Fruit fly (Drosophila melanogaster): ENCODE measurements around the gene RabX6.

Gene RabX6

DNA sequence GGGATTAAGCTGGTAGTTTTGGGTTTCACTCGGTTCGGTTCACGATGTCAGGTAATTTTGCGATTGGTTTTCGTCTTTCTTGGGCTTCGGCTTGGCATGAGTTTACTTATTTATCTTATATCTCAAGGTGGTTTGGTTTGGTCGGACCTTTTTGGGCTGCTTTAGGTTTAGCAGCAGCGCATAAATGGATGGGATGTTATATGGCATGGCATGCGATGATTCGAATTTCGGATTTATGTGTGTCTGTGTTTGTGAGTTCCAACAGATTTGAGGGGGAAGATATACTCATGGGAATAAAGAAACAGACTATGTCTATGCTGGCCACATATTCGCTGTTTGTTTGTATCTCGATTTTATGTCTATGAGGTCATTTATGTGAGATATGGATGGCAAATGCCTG lies 7.4 kb downstream of the RabX6 start:
- no peak for TF ChIP-seq CG8478 (optimal IDR thresholded peaks at IDR 0.05)
- no peak for TF ChIP-seq CTCF (optimal IDR thresholded peaks at IDR 0.05)

DNA sequence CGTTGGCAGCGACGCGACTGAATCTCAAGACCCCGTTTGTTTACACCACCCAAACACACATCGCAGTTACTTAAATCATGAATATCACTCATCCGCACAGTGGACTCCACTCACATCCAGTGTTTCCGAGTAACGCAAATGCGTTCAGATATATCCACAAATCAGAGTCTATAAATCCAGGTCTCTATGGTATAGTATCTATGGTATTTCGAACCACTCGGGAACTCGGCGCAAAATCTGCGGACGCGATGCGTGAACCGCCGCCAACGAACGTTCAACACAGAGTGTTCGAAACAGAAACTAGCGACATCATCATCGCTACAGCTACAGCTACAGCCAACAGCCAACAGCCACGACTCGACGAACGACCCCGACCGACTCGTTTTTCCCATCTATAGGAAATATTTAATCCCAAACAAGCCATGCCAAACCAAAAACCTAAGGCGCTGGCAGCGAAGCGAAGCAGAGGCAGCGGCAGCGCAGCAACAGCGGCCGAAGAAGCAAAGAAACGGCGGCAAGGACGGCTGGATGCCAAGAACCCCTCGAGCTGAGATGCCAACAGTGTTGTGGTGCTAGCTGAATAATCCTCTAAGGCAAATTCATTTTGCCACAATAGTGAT lies 8.5 kb downstream of the RabX6 start, which contains the start of gene CG13894:
CG13894 (minus strand) TSS at position 397 of the 620 bp plus-strand sequence.
- TF ChIP-seq CG8478 (optimal IDR thresholded peaks at IDR 0.05) (no peak), CTCF (optimal IDR thresholded peaks at IDR 0.05) (peak in 1 of 2 experiments; percentile 0)

DNA sequence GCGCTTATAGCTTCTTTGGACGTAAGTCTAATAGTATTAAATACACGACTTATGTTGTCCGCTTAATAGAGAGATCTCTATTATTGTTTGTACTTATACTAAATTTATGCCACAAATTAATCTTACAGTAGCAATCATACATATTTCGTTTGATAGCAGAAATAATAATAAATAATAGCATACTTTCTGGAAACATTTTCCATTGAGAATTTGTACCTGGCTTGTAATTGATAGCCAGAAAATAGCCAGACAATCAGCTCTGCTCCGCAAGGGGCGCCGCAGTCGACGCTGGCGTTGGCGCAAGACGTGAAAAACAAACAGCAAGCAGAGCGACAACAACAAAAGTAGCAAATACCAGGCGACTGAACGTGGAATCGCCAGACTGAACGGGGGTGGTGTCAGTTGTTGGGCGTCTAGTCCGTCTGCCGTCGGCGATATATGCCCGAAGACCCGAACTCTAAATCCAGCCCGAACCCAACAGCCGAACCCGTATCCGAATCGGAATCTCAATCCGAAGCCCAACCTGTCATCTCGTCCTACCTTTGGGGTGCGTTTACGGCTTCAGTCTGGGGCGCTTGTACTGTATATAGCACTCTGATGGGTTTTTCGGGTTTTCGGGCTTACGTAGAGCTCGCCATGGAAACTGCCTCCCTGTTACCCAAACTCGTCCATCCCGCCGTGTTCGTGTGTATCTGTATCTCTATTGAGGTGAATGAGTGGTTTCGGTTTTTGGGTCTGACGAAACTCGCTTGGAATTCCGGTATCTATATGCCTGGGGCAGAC lies 9.2 kb downstream of the RabX6 start:
- TF ChIP-seq CTCF (optimal IDR thresholded peaks at IDR 0.05) (no peak), CG8478 (optimal IDR thresholded peaks at IDR 0.05) (no peak)

DNA sequence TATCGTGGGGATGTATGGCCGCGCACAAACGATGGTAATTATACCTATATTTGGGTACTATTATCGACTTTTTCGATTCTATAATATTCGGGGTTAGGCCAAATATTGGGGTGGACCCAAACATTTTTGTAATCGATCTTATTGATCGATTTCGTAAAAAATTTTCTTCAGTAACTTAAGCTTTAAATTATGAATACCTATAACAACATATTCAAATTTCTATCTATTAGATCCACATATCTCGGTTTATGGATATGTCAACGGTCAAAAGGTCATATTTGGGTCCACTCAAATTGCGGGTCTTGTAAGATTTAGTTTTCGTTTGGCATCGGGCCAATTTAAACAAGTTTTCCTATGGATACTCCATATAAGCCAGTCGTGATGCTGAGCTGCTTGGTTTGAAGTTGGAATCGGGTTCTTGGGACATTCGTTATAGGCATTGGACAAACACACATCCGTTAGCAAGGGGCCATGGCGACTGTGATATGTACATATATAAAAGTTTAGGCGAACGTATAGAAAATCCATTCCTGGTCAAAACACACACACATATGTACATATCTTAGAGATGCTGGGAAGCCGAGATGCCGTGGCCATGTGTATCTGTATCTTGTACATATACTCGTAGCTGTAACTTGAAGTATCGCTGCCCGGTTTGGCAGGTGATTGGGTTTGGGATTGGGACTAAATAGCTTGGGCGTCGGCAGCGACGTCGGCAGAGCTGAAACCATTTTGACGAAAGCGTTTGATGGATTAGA lies 10.0 kb downstream of the RabX6 start:
- TF ChIP-seq CG8478 (optimal IDR thresholded peaks at IDR 0.05) (no peak), CTCF (optimal IDR thresholded peaks at IDR 0.05) (no peak)

DNA sequence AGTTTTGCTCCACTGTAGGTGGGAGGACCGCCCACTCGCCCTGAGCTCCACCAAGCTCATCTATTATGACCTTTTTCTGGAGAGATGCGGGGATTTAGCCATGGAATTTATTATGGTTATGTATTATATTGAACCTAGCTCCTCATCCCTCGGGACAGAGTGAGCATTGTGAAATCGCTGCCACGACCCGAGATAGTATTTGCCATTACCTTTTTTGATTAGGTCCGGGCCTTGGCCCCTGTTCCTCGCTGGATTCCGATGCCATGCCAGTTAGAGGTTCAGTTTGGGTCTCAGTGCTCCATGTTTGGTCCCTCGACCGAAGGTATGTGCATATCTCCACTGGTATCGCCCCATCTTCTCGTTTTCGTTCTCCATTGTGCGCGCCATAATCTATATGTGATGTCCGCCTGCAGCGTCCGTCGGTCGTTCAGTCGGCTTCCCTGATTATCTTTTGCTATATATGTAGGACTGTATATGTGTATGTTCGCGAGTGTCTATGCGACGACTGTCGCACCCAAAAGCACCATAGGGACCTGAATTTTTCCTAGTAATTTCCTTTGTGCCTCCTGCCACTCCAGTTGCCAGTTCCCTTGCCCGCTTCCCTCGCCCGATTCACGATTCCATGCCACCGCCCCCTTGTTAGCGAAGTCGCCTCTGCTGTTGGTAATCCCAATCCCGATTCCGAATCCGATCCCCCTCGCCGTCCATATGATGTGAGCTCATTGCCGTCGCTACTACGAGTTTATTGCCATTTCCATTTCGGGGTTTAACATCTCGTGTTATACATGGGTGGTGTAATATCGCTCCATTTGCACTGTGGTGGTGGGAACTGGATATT lies 11.7 kb downstream of the RabX6 start:
- TF ChIP-seq CTCF (optimal IDR thresholded peaks at IDR 0.05) (no peak), CG8478 (optimal IDR thresholded peaks at IDR 0.05) (no peak)

DNA sequence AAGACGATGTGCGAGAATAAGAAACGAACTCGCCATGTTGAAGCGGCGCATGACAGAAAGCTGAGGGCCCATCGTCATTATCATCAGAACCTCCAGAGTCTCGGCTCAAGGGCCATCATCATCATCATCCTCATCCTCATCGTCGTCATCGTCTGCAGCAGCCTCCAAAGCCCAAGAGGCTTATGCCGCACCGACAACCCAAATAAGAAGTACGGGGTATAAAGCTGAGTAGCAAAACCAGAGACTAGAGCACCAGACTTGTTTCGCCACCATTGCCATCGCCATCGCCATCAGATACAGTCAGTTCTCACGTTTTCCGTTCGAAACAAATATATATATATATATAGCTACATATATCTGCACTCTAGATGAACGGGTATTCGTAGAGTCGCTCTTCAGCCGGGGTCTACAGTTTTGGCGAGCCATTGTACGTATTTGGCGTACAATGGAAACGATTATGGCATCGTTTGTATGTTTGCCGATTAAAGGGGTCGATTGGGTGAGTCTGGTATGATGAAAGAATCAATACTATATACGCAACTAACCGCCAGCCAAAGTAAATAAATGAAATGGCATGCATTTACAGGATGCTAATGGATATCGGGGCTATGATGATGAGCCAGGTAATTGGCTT lies 13.0 kb downstream of the RabX6 start:
- TF ChIP-seq CG8478 (optimal IDR thresholded peaks at IDR 0.05): no peak
- TF ChIP-seq CTCF (optimal IDR thresholded peaks at IDR 0.05): no peak

DNA sequence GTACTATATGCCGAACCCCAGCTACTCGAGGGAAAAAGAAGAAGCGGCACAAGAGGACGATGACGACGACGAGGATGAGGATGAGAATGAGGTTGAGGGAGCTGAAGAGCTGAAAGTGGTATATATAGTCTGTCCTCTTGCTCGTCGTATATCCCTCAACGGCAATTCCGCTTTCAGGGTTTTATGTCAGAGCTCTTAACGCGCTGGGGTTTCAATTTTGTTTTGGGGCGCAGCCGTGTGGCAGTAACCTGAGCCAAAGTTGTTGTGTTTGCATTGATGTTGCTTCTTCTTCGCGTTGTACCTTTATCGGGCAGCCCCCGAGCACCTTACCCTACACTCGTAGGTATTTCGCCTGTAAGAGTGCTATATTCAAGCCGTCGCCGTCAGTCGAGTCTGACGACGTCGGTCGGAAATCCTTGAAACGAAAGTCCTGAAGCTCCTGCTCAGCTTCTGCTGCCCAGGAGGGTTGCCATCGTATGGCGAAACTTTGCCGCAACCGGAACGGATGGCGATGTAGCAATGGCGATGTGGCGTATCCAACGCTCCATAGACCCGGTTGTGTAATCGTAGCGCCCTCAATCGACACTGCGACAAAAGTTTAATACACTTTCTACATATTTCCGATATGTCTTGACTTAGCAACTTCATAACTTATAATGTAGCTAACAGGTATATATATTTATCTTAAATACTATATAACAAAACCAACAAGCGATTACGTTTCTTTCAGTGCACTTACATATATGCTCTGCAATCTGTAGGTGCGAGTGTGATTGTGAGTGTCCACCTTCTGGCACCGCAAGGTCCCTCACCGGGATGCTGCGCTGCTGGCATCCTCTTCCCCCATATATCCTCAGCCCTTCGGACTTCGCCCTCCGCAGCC lies 14.6 kb downstream of the RabX6 start:
- TF ChIP-seq CTCF (optimal IDR thresholded peaks at IDR 0.05): no peak
- TF ChIP-seq CG8478 (optimal IDR thresholded peaks at IDR 0.05): no peak

DNA sequence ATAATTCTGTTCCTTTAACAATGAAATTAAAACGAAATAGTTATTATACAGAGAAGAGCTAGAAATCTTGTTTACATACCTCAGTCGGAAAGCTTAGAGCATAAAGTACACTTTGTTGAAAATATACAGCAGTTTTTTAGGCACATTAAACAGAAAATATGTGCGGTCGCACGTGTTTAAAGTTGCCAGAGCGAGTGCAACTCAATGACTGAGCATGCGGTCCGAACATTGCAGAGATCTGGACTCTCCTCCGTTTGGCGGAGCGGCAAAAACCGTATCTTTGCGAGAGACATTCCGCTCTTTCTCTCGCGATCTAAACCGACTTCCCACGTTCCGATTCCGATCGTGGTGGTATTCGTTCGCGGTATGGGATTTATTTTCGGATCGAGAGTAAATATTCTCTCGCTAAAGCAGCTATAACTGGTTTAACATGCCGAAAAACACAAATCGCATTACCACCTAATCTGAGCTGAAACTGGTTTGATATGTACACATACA lies 17.7 kb downstream of the RabX6 start, which contains the start of gene CG13895:
CG13895 (minus strand) TSS at position 214 of the 498 bp plus-strand sequence.
- TF ChIP-seq CG8478 (optimal IDR thresholded peaks at IDR 0.05): no peak
- TF ChIP-seq CTCF (optimal IDR thresholded peaks at IDR 0.05): no peak

DNA sequence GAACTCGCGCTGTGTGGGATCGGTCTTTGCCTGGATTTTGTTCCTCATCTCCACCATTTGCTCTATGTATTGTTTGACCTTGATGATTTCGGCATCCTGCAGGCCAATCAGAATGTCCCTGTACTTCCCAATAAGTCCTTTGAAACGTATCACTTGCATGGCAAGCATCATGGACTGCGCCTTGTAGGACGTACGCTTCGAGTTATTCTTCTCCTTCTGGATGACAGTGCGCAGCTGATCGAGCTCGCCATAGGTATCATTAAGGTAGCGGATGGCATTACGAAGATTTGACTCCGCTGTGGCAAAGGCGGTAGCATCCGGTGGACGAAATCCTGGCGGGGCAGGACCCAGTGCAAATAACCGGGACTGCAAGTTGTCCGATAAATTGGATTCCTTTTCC lies 19.6 kb downstream of the RabX6 start:
- TF ChIP-seq CTCF (optimal IDR thresholded peaks at IDR 0.05) (peak in 1 of 2 experiments; percentile 5), CG8478 (optimal IDR thresholded peaks at IDR 0.05) (no peak)

DNA sequence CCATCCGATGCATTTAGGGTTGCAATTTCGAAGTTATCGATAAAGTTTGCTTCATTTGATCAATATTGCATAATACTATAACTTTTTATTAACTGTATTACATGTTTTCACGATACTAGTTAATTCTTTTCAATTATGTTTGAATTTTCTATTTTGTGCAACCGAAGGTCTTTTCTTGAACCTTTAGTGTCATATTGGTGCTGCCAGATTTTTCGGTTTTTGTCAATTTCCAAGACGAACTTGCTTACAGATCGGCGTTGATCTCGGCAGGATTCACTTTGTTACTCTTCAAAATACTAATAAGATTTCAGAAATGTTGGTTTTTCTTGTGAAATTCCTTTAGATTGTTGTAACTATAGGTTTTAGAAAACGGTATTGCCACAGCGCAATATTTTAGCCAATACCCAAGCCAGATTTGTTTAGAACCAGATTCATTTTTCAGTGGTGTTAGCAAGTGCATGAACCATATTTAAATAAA lies 20.1 kb downstream of the RabX6 start, which contains the start of gene CkIIalpha-i3:
CkIIalpha-i3 (minus strand) TSS at position 263 of the 478 bp plus-strand sequence.
- TF ChIP-seq CTCF (optimal IDR thresholded peaks at IDR 0.05) (peak; percentile 36 to 57), CG8478 (optimal IDR thresholded peaks at IDR 0.05) (no peak)

DNA sequence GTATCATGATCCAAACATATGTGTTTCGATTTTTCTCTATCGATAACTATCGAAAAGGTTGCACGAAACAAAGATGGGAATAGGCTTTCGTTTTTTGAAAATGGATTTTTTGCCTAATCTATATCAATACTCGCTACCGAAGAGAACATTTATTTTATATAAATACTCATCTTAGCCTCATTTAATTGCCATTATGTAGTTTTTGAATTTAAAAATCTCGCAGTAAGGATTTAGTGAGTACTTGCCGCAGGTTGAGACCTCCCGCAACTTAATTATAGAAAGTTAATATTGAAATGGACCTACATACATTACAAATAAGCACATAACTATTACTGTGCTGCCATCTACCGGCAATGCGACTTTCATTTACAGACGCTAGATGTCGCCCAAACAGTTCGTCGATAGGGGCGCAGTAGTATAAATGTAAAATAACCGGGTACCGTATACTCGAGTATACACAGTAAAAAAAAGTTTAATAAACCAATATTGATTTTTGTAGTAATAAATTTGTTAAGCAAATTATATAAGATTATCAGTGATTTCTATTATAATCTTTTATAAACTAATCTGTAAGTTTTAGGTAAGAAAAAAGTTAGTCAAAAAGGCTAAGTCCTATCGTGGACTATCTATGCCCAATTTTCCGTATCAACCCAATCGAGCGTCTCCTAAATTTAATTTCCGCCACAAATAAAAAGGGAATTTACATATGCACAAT lies 21.7 kb downstream of the RabX6 start, which contains the start of gene CG13896:
CG13896 (minus strand) TSS at position 12 of the 715 bp plus-strand sequence.
- peak; percentile 71 for TF ChIP-seq CG8478 (optimal IDR thresholded peaks at IDR 0.05)
- peak; percentile 95 to 99 for TF ChIP-seq CTCF (optimal IDR thresholded peaks at IDR 0.05)

DNA sequence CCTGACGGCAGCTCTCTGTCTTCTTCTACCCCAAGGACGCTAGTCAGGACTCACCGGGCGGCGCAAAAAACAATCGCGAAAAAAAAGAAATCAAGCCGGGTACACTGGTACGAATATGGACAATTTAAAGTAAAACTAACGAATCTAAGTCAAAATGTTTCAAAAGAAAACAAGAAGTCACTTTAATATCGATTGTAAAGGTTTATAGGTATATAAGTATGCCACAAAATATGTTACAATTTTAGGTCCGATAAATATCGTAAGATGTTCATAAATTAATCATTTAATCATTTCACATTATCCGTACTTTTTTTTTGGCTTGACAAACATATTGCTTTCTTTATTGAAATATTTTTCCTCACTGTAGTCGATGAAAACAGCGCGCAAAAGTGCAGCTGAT lies 25.8 kb downstream of the RabX6 start:
- TF ChIP-seq CG8478 (optimal IDR thresholded peaks at IDR 0.05) (no peak), CTCF (optimal IDR thresholded peaks at IDR 0.05) (no peak)

Measured in S2 (cell line).